Fruit fly (Drosophila melanogaster) Kc167 (cell line): ENCODE results near the gene Lim1.

ENCODE experiments used
- Sin3A ChIP-seq: fragments of >200 bp; optimal IDR thresholded peaks from 2 replicates; lab custom pipeline; 2018; ENCODE audit warnings: missing external identifiers
- psq ChIP-seq: fragments of >200 bp; optimal IDR thresholded peaks from 2 replicates; lab custom pipeline; 2017; ENCODE audit warnings: missing external identifiers
- ttk ChIP-seq: sonication (Bioruptor generic); optimal IDR thresholded peaks from 2 replicates; lab custom pipeline; 2017; ENCODE audit warnings: missing external identifiers

- TF ChIP-seq psq (lab: Kevin White, UChicago) (no peak), ttk (no peak), Sin3A (lab: Kevin White, UChicago) (no peak)
These were observed 10.0 kb downstream of the Lim1 start for dm6 chrX:8795387-8796195.
